Worm (Caenorhabditis elegans): ENCODE data around the gene sfxn-1.4.

DNA sequence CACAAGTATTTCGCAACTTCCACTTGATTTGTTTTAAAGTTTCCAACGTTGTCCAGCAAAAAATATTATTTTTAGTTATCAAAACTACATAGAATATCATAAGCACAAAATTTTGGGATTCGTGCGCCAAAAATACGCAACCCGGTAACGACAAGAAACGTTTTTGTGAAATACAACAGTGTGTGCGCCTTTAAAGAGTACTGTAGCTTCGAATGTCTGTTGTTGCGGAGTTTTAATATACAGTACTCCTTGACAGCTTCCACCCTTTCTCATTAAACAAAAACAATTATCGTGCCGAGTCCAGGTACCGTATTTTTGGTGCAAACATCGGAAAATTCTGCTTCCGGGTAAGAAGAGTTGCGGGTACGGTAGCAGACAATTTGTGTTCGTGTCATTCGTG is 816 bp downstream of the sfxn-1.4 start:
- TF ChIP-seq T22C8.4 (GFP tag; IDR thresholded peaks at IDR 0.05) (no peak), klf-2 (GFP tag; conservative IDR thresholded peaks at IDR 0.05) (no peak), ref-1 (GFP tag; conservative IDR thresholded peaks at IDR 0.05) (no peak), med-1 (GFP tag; optimal IDR thresholded peaks at IDR 0.05; ENCODE audit: insufficient read depth) (no peak), ztf-29 (GFP tag; IDR thresholded peaks at IDR 0.05) (no peak), flt-1 (GFP tag; IDR thresholded peaks at IDR 0.05) (no peak), cog-1 (tag; optimal IDR thresholded peaks at IDR 0.05) (no peak), ztf-23 (GFP tag; IDR thresholded peaks at IDR 0.05) (no peak)
